Worm (Caenorhabditis elegans) whole organism, young adult: ENCODE measurements around the gene T27E9.6.

ENCODE experiments used
- B0035.1 ChIP-seq: sonication (generic microtip); optimal IDR thresholded peaks from 2 replicates; lab custom pipeline; 2016; ENCODE audit warnings: missing genetic modification characterization, mild to moderate bottlenecking, missing compliant biosample characterization, missing genotype, missing genetic modification reagents
- F10E7.11 ChIP-seq: sonication (generic microtip); optimal IDR thresholded peaks from 2 replicates; lab custom pipeline; 2017; ENCODE audit warnings: mild to moderate bottlenecking, missing genetic modification characterization, moderate library complexity, missing compliant biosample characterization
- F23B12.7 ChIP-seq: sonication (generic microtip); optimal IDR thresholded peaks from 2 replicates; lab custom pipeline; 2017; ENCODE audit warnings: missing genetic modification characterization, mild to moderate bottlenecking, missing compliant biosample characterization, antibody characterized with exemption, moderate library complexity; ENCODE audit not compliant: insufficient read depth
- T26A5.8 ChIP-seq: sonication (generic microtip); optimal IDR thresholded peaks from 2 replicates; lab custom pipeline; 2016; ENCODE audit warnings: missing genetic modification characterization, missing compliant biosample characterization
- Y53F4B.3 ChIP-seq: fragments of 200-800 bp; sonication (Bioruptor generic); IDR thresholded peaks from 2 replicates; pipeline ENCODE4 v1.3.6; 2022; ENCODE audit warnings: missing genetic modification reagents, missing genetic modification characterization, missing compliant biosample characterization
- Y95B8A.8 ChIP-seq: fragments of 200-800 bp; sonication (Bioruptor generic); IDR thresholded peaks from 2 replicates; pipeline ENCODE4 v1.3.6; 2022; ENCODE audit warnings: missing genetic modification reagents, missing genetic modification characterization, missing compliant biosample characterization
- aptf-2 ChIP-seq: fragments of 200-800 bp; sonication (Bioruptor generic); conservative IDR thresholded peaks from 2 replicates; pipeline ENCODE4 v1.3.6; 2022; ENCODE audit warnings: missing genetic modification reagents, missing genetic modification characterization, missing compliant biosample characterization
- cebp-1 ChIP-seq, 2 experiments: fragments of 200-800 bp in 1 of 2; sonication (Bioruptor generic) in 1 of 2; sonication (generic microtip) in 1 of 2; IDR thresholded peaks in 1 of 2; optimal IDR thresholded peaks in 1 of 2; 2 replicates each; pipeline versions ENCODE4 v1.3.6 to Lab custom; 2017 to 2022; ENCODE audit warnings: missing compliant biosample characterization in 2 of 2, missing genetic modification characterization in 2 of 2, mild to moderate bottlenecking in 1 of 2, missing genetic modification reagents in 1 of 2, moderate library complexity in 1 of 2
- cebp-2 ChIP-seq: fragments of 200-800 bp; sonication (Bioruptor generic); IDR thresholded peaks from 2 replicates; pipeline ENCODE4 v1.3.6; 2022; ENCODE audit warnings: missing genetic modification characterization, missing compliant biosample characterization
- die-1 ChIP-seq: sonication (generic microtip); optimal IDR thresholded peaks from 2 replicates; lab custom pipeline; 2016; ENCODE audit warnings: missing genotype, mild to moderate bottlenecking, missing genetic modification characterization, missing compliant biosample characterization
- dpl-1 ChIP-seq: fragments of 150-350 bp; optimal IDR thresholded peaks from 2 replicates; lab custom pipeline; 2014; ENCODE audit warnings: missing biosample characterization, missing genetic modification reagents, missing genetic modification characterization
- efl-1 ChIP-seq: fragments of 150-350 bp; optimal IDR thresholded peaks from 2 replicates; lab custom pipeline; 2014; ENCODE audit warnings: missing biosample characterization, missing genetic modification reagents, missing genetic modification characterization
- ets-4 ChIP-seq: fragments of 200-800 bp; sonication (Bioruptor generic); optimal IDR thresholded peaks from 2 replicates; lab custom pipeline; 2018; ENCODE audit warnings: mild to moderate bottlenecking, missing genetic modification characterization, missing compliant biosample characterization
- fkh-3 ChIP-seq: sonication (generic microtip); optimal IDR thresholded peaks from 2 replicates; lab custom pipeline; 2016; ENCODE audit warnings: mild to moderate bottlenecking, missing genetic modification characterization, missing compliant biosample characterization
- gei-17 ChIP-seq: fragments of 200-800 bp; sonication (Bioruptor generic); optimal IDR thresholded peaks from 2 replicates; lab custom pipeline; 2018; ENCODE audit warnings: mild to moderate bottlenecking, missing genetic modification characterization, missing compliant biosample characterization
- hlh-12 ChIP-seq: sonication (generic microtip); optimal IDR thresholded peaks from 2 replicates; lab custom pipeline; 2016; ENCODE audit warnings: missing genetic modification characterization, missing compliant biosample characterization
- hmg-1.2 ChIP-seq: fragments of 200-800 bp; sonication (Bioruptor generic); IDR thresholded peaks from 2 replicates; pipeline ENCODE4 v1.3.6; 2022; ENCODE audit warnings: missing genetic modification reagents, missing genetic modification characterization, missing compliant biosample characterization
- hsf-1 ChIP-seq: fragments of 200-800 bp; sonication (Bioruptor generic); IDR thresholded peaks from 2 replicates; pipeline ENCODE4 v1.3.6; 2022; ENCODE audit warnings: missing genetic modification reagents, missing genetic modification characterization, missing compliant biosample characterization
- lag-1 ChIP-seq: fragments of 200-800 bp; sonication (Bioruptor generic); IDR thresholded peaks from 2 replicates; pipeline ENCODE4 v1.3.6; 2022; ENCODE audit warnings: missing genetic modification reagents, missing genetic modification characterization, missing compliant biosample characterization
- let-526 ChIP-seq: fragments of 200-800 bp; sonication (Bioruptor generic); IDR thresholded peaks from 2 replicates; pipeline ENCODE4 v1.3.6; 2022; ENCODE audit warnings: missing genetic modification reagents, missing genetic modification characterization, missing compliant biosample characterization
- lin-26 ChIP-seq: fragments of 200-800 bp; sonication (Bioruptor generic); IDR thresholded peaks from 2 replicates; pipeline ENCODE4 v1.3.6; 2022; ENCODE audit warnings: missing genetic modification reagents, missing genetic modification characterization, missing compliant biosample characterization
- lin-54 ChIP-seq: fragments of 200-800 bp; sonication (Bioruptor generic); optimal IDR thresholded peaks from 2 replicates; lab custom pipeline; 2018; ENCODE audit warnings: mild to moderate bottlenecking, missing genetic modification characterization, missing compliant biosample characterization
- lsl-1 ChIP-seq: fragments of 200-800 bp; sonication (Bioruptor generic); optimal IDR thresholded peaks from 2 replicates; lab custom pipeline; 2018; ENCODE audit warnings: mild to moderate bottlenecking, missing genetic modification characterization, moderate library complexity, missing compliant biosample characterization
- mes-4 ChIP-seq: sonication (generic microtip); optimal IDR thresholded peaks from 2 replicates; lab custom pipeline; 2016; ENCODE audit warnings: missing genotype, missing genetic modification characterization, missing compliant biosample characterization
- mxl-1 ChIP-seq: sonication (generic microtip); optimal IDR thresholded peaks from 2 replicates; lab custom pipeline; 2016; ENCODE audit warnings: missing genetic modification characterization, missing compliant biosample characterization
- nfya-1 ChIP-seq: sonication (generic microtip); optimal IDR thresholded peaks from 2 replicates; lab custom pipeline; 2017; ENCODE audit warnings: antibody characterized with exemption, missing compliant biosample characterization, missing genetic modification characterization, borderline replicate concordance; ENCODE audit not compliant: insufficient read depth
- nfya-2 ChIP-seq: fragments of 200-800 bp; sonication (Bioruptor generic); IDR thresholded peaks from 2 replicates; pipeline ENCODE4 v1.3.6; 2022; ENCODE audit warnings: missing genetic modification reagents, missing genetic modification characterization, missing compliant biosample characterization
- nfyb-1 ChIP-seq: fragments of 200-800 bp; sonication (Bioruptor generic); IDR thresholded peaks from 2 replicates; pipeline ENCODE4 v1.3.6; 2022; ENCODE audit warnings: missing genetic modification reagents, missing genetic modification characterization, missing compliant biosample characterization
- nhr-179 ChIP-seq: sonication (generic microtip); optimal IDR thresholded peaks from 2 replicates; lab custom pipeline; 2016; ENCODE audit warnings: mild to moderate bottlenecking, missing genetic modification characterization, missing compliant biosample characterization
- nhr-80 ChIP-seq: sonication (generic microtip); optimal IDR thresholded peaks from 2 replicates; lab custom pipeline; 2016; ENCODE audit warnings: missing genetic modification characterization, missing compliant biosample characterization
- nhr-90 ChIP-seq: sonication (generic microtip); optimal IDR thresholded peaks from 2 replicates; lab custom pipeline; 2016; ENCODE audit warnings: missing genotype, mild to moderate bottlenecking, missing genetic modification characterization, missing compliant biosample characterization
- pbrm-1 ChIP-seq: fragments of 200-800 bp; sonication (Bioruptor generic); IDR thresholded peaks from 2 replicates; pipeline ENCODE4 v1.3.6; 2022; ENCODE audit warnings: missing genetic modification reagents, missing genetic modification characterization, missing compliant biosample characterization
- rec-8 ChIP-seq, 2 experiments: sonication (generic microtip); optimal IDR thresholded peaks; 2 replicates each; lab custom pipeline; 2016; ENCODE audit warnings: mild to moderate bottlenecking in 2 of 2, missing genetic modification characterization in 2 of 2, missing genetic modification reagents in 2 of 2, missing genotype in 2 of 2, missing biosample characterization in 1 of 2, missing compliant biosample characterization in 1 of 2, moderate library complexity in 1 of 2
- sdz-38 ChIP-seq: sonication (generic microtip); optimal IDR thresholded peaks from 2 replicates; lab custom pipeline; 2016; ENCODE audit warnings: missing genotype, missing genetic modification characterization, missing compliant biosample characterization
- snpc-4 ChIP-seq, 5 experiments: fragments of 150-350 bp in 1 of 5; sonication (generic microtip) in 4 of 5; optimal IDR thresholded peaks; 2 replicates each; lab custom pipeline; 2014 to 2018; ENCODE audit warnings: missing genetic modification characterization in 5 of 5, missing biosample characterization in 3 of 5, antibody characterized with exemption in 2 of 5, mild to moderate bottlenecking in 2 of 5, missing compliant biosample characterization in 2 of 5, missing genotype in 2 of 5, moderate library complexity in 2 of 5, missing genetic modification reagents in 1 of 5
- tbp1 ChIP-seq: fragments of 200-800 bp; sonication (Bioruptor generic); optimal IDR thresholded peaks from 2 replicates; lab custom pipeline; 2018; ENCODE audit warnings: mild to moderate bottlenecking, missing genetic modification characterization, missing compliant biosample characterization
- ztf-25 ChIP-seq: fragments of 200-800 bp; sonication (Bioruptor generic); IDR thresholded peaks from 2 replicates; pipeline ENCODE4 v1.3.6; 2022; ENCODE audit warnings: missing genetic modification reagents, missing genetic modification characterization, missing compliant biosample characterization
- ztf-6 ChIP-seq: fragments of 200-800 bp; sonication (Bioruptor generic); IDR thresholded peaks from 2 replicates; pipeline ENCODE4 v1.3.6; 2022; ENCODE audit warnings: missing genetic modification reagents, missing genetic modification characterization, missing compliant biosample characterization

Gene T27E9.6

DNA sequence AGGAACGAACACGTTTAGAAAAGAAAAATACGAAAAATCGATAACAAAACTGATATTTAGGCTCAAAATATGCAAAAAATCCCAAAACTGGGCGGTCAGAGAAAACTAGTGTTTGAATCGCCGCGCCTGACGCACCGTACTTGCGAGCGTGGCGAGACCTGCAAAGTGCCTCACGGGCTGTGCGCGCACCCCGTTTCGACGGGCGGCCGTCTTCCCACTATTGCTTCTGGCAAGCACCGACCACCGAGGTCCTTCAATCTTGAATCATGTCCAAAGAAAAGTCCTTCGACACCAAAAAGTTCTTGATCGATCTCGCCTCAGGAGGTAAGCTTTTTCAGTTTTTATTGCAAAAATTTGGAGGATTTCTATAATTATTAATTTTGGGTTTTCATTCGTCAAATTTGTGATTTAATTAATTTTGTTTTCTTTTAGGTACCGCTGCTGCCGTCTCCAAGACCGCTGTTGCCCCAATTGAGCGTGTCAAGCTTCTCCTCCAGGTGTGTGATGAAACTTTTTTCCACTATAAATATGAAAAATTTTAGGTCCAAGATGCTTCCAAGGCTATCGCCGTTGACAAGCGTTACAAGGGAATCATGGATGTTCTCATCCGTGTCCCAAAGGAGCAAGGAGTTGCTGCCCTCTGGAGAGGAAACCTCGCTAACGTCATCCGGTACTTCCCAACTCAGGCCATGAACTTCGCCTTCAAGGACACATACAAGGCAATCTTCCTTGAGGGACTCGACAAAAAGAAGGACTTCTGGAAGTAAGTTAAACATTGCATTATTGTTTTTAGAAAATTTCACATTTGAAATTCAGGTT is 13.4 kb downstream of the T27E9.6 start, which contains the start of gene ant-1.1 (continued):
- no peak for TF ChIP-seq F10E7.11 (tag; lab: Kevin White, UChicago)
- TF ChIP-seq snpc-4 (GFP tag; optimal IDR thresholded peaks at IDR 0.05; lab: Kevin White, UChicago) = no peak
- TF ChIP-seq snpc-4 (tag; optimal IDR thresholded peaks at IDR 0.05; lab: Kevin White, UChicago) = peak in 3 of 4 experiments; percentile 34 to 65 (median 57)
- TF ChIP-seq fkh-3 (tag; lab: Kevin White, UChicago) = no peak
- peak; percentile 54; the same call in 1 of the 2 replicates for TF ChIP-seq let-526 (GFP tag; lab: Robert Waterston, UW)
- TF ChIP-seq dpl-1 (GFP tag; lab: Kevin White, UChicago) = peak; percentile 86
- peak; percentile 69 for TF ChIP-seq Y95B8A.8 (GFP tag; lab: Robert Waterston, UW)
- peak; percentile 95 for TF ChIP-seq nfyb-1 (GFP tag; lab: Robert Waterston, UW)
- TF ChIP-seq die-1 (tag; lab: Kevin White, UChicago) = peak; percentile 35
- TF ChIP-seq nhr-179 (tag; lab: Kevin White, UChicago) = no peak
- TF ChIP-seq F23B12.7 = peak; percentile 68
- TF ChIP-seq mes-4 (tag; lab: Kevin White, UChicago) = no peak
- TF ChIP-seq hlh-12 = no peak
- TF ChIP-seq efl-1 (GFP tag; lab: Kevin White, UChicago) = peak; percentile 86
- TF ChIP-seq hmg-1.2 (GFP tag; lab: Robert Waterston, UW) = peak; percentile 75
- 0 out of 2 replicates have a peak, but pooled peaks have one; percentile 24 for TF ChIP-seq ztf-25 (GFP tag; lab: Robert Waterston, UW)
- peak; percentile 69; the same call in 1 of the 2 replicates for TF ChIP-seq lin-26 (GFP tag; lab: Robert Waterston, UW)
- TF ChIP-seq lin-54 = peak; percentile 99
- TF ChIP-seq ets-4 (GFP tag; lab: Kevin White, UChicago) = peak; percentile 53
- no peak for TF ChIP-seq mxl-1 (tag; lab: Kevin White, UChicago)
- peak; percentile 1 for TF ChIP-seq B0035.1 (tag; lab: Kevin White, UChicago)
- no peak for TF ChIP-seq lag-1 (GFP tag; lab: Robert Waterston, UW)
- no peak for TF ChIP-seq nfya-1 (tag; lab: Kevin White, UChicago)
- no peak for TF ChIP-seq nfya-2
- TF ChIP-seq sdz-38 (tag; lab: Kevin White, UChicago) = no peak
- no peak for TF ChIP-seq nhr-90 (tag; lab: Kevin White, UChicago)
- peak; percentile 63 for TF ChIP-seq Y53F4B.3
- TF ChIP-seq tbp1 (GFP tag; lab: Kevin White, UChicago) = peak; percentile 69
- TF ChIP-seq T26A5.8 (tag; lab: Kevin White, UChicago) = no peak
- TF ChIP-seq pbrm-1 (GFP tag; lab: Robert Waterston, UW) = peak; percentile 91
- 0 out of 2 replicates have a peak, but pooled peaks have one; percentile 38 for TF ChIP-seq ztf-6 (GFP tag; lab: Robert Waterston, UW)
- TF ChIP-seq rec-8 (tag; optimal IDR thresholded peaks at IDR 0.05; lab: Kevin White, UChicago) = no peak
- peak; percentile 45 for TF ChIP-seq gei-17 (GFP tag; lab: Kevin White, UChicago)
- peak; percentile 82 for TF ChIP-seq aptf-2 (GFP tag; lab: Robert Waterston, UW)

DNA sequence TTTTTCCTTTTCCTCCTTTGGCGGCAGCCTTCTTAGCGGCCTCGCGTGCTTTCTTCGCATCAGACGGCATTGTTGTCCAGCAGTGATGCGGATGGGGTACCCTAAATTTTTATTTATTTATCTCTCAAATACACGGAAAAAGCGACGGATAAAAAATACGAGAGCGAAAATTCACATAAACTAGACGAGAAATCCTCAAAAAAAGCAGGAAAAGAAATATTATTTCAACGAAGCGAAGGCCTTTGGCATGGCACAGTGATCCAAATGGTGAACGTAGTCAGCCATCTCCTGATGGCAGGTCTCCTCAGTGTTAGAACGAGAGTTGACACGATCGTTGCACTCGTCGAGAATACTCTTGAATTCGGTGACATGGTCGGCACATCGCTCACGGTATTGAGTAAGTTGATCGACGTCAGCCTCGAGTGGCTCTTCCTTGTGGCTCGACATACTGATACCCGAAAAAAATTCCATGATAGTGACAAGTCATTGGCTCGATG is 14.4 kb downstream of the T27E9.6 start, which contains the start of the genes abcf-2 and T27E9.2:
TSS of gene abcf-2 (minus strand) at position 101 of the 497 bp plus-strand sequence.
TSS of gene T27E9.2 (minus strand) at position 447 of the 497 bp plus-strand sequence.
- TF ChIP-seq nhr-80 = no peak
- TF ChIP-seq hmg-1.2 (GFP tag; lab: Robert Waterston, UW) = 0 out of 2 replicates have a peak, but pooled peaks have one; percentile 6
- TF ChIP-seq hsf-1 = 0 out of 2 replicates have a peak, but pooled peaks have one; percentile 26
- TF ChIP-seq lsl-1 (GFP tag; lab: Kevin White, UChicago) = peak; percentile 16
- no peak for TF ChIP-seq cebp-1 (GFP tag; IDR thresholded peaks at IDR 0.05; lab: Robert Waterston, UW)
- peak; percentile 29 for TF ChIP-seq cebp-1 (tag; optimal IDR thresholded peaks at IDR 0.05; lab: Kevin White, UChicago)
- no peak for TF ChIP-seq cebp-2 (GFP tag; lab: Robert Waterston, UW)
- TF ChIP-seq pbrm-1 (GFP tag; lab: Robert Waterston, UW) = 0 out of 2 replicates have a peak, but pooled peaks have one; percentile 31
